Worm (Caenorhabditis elegans) whole organism, young adult: Measurements from ENCODE around the gene wdr-54.

Experiments used
- F33H1.4 ChIP-seq: fragments of 200-800 bp; sonication (Bioruptor generic); IDR thresholded peaks from 2 replicates; pipeline ENCODE4 v1.3.6; 2022; ENCODE audit warnings: missing genetic modification reagents, missing genetic modification characterization, missing compliant biosample characterization
- ama-1 ChIP-seq, 3 experiments: fragments of 150-350 bp in 1 of 3; sonication (generic microtip) in 2 of 3; optimal IDR thresholded peaks; 2 replicates each; lab custom pipeline; 2014 to 2018; ENCODE audit warnings: missing biosample characterization in 2 of 3, missing genetic modification characterization in 2 of 3, missing genetic modification reagents in 2 of 3
- attf-3 ChIP-seq: fragments of 200-800 bp; sonication (Bioruptor generic); conservative IDR thresholded peaks from 2 replicates; pipeline ENCODE4 v1.3.6; 2022; ENCODE audit warnings: missing genetic modification reagents, missing genetic modification characterization, missing compliant biosample characterization
- ceh-40 ChIP-seq: fragments of 200-800 bp; sonication (Bioruptor generic); IDR thresholded peaks from 2 replicates; pipeline ENCODE4 v1.3.6; 2022; ENCODE audit warnings: missing genetic modification characterization, missing compliant biosample characterization
- dpl-1 ChIP-seq: fragments of 150-350 bp; optimal IDR thresholded peaks from 2 replicates; lab custom pipeline; 2014; ENCODE audit warnings: missing biosample characterization, missing genetic modification reagents, missing genetic modification characterization
- hlh-12 ChIP-seq: sonication (generic microtip); optimal IDR thresholded peaks from 2 replicates; lab custom pipeline; 2016; ENCODE audit warnings: missing genetic modification characterization, missing compliant biosample characterization
- let-526 ChIP-seq: fragments of 200-800 bp; sonication (Bioruptor generic); IDR thresholded peaks from 2 replicates; pipeline ENCODE4 v1.3.6; 2022; ENCODE audit warnings: missing genetic modification reagents, missing genetic modification characterization, missing compliant biosample characterization
- lin-26 ChIP-seq: fragments of 200-800 bp; sonication (Bioruptor generic); IDR thresholded peaks from 2 replicates; pipeline ENCODE4 v1.3.6; 2022; ENCODE audit warnings: missing genetic modification reagents, missing genetic modification characterization, missing compliant biosample characterization
- lir-1 ChIP-seq: fragments of 200-800 bp; sonication (Bioruptor generic); conservative IDR thresholded peaks from 2 replicates; pipeline ENCODE4 v1.3.6; 2022; ENCODE audit warnings: missing genetic modification reagents, missing genetic modification characterization, missing compliant biosample characterization
- madf-6 ChIP-seq: fragments of 200-800 bp; sonication (Bioruptor generic); IDR thresholded peaks from 2 replicates; pipeline ENCODE4 v1.3.6; 2022; ENCODE audit warnings: missing genetic modification reagents, missing genetic modification characterization, missing compliant biosample characterization
- mes-4 ChIP-seq: sonication (generic microtip); optimal IDR thresholded peaks from 2 replicates; lab custom pipeline; 2016; ENCODE audit warnings: missing genotype, missing genetic modification characterization, missing compliant biosample characterization
- somi-1 ChIP-seq: fragments of 200-800 bp; sonication (Bioruptor generic); optimal IDR thresholded peaks from 2 replicates; lab custom pipeline; 2018; ENCODE audit warnings: mild to moderate bottlenecking, missing genetic modification characterization, missing compliant biosample characterization
- unc-130 ChIP-seq: sonication (generic microtip); optimal IDR thresholded peaks from 2 replicates; lab custom pipeline; 2016; ENCODE audit warnings: missing genetic modification reagents, missing genetic modification characterization, missing compliant biosample characterization
- zfh-2 ChIP-seq: fragments of 200-800 bp; sonication (Bioruptor generic); conservative IDR thresholded peaks from 2 replicates; pipeline ENCODE4 v1.3.6; 2022; ENCODE audit warnings: missing genetic modification reagents, missing genetic modification characterization, missing compliant biosample characterization

- TF ChIP-seq somi-1 (GFP tag; lab: Kevin White, UChicago) = no peak
- no peak for TF ChIP-seq unc-130
- TF ChIP-seq ceh-40 (GFP tag; lab: Robert Waterston, UW) = no peak
- no peak for TF ChIP-seq madf-6 (GFP tag; lab: Robert Waterston, UW)
- no peak for TF ChIP-seq zfh-2 (GFP tag; lab: Robert Waterston, UW)
- TF ChIP-seq hlh-12 (tag; lab: Kevin White, UChicago) = no peak
- TF ChIP-seq lir-1 = no peak
- TF ChIP-seq mes-4 (tag; lab: Kevin White, UChicago) = no peak
- TF ChIP-seq F33H1.4 = no peak
- no peak for TF ChIP-seq ama-1 (optimal IDR thresholded peaks at IDR 0.05; lab: Kevin White, UChicago)
- no peak for TF ChIP-seq ama-1 (GFP tag; optimal IDR thresholded peaks at IDR 0.05; lab: Kevin White, UChicago)
- TF ChIP-seq let-526 (GFP tag; lab: Robert Waterston, UW) = no peak
- no peak for TF ChIP-seq attf-3 (GFP tag; lab: Robert Waterston, UW)
- TF ChIP-seq dpl-1 (GFP tag; lab: Kevin White, UChicago) = no peak
- TF ChIP-seq lin-26 (GFP tag; lab: Robert Waterston, UW) = no peak
Observed at ce11 chrX:834478-834877, 5.8 kb downstream of the wdr-54 start, which contains the start of gene F39H12.1.
